Worm (Caenorhabditis elegans) whole organism, dauer: ENCODE data around the gene cdc-73.

Source experiments
- unc-62 ChIP-seq: sonication (generic microtip); optimal IDR thresholded peaks from 2 replicates; lab custom pipeline; 2017; ENCODE audit warnings: missing biosample characterization, missing genetic modification reagents, missing genetic modification characterization

The cdc-73 gene

DNA sequence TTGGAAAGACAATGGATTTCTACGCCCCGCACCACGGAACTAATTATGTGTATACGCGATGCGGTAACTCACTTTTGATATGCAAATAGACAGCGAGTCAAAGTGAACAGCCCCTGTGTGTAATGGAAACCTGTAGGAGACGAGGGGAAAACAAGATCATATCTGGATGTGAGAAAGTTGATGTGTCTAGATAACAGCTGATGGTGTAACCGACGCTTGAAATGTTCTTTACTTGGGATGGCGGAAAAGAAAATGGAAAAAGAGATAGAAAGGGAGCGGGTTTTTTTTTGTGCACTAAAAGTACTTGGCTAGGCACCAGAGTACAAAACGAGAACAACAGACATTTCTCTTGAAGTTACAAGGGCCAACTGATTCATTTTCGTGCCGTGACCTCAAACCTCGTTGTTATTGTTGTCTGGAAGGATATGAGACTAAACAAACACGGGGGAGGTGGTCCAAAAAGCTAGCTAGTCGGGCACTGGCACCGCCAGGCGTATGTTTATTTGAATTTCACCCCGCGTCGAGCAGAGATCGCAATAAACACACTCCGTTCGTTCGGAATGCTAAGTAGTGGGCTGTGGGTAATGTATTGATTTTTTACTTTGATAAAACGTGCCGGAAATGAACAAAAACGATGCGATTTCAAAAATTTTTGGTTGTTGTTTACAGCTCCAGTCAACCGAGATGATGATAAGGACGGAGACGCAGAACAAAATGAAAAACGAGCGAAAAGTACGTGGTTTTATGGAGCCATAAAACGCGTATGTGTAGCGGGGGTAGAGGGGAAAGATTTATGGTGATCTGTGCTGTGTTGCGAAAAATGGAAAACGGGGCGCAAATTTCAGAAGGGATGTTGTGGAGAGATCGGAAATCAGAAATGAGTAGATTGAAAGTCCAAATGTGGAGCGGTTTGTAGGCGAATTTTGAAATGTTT is 20.3 kb upstream of the cdc-73 start:
- no peak for TF ChIP-seq unc-62

DNA sequence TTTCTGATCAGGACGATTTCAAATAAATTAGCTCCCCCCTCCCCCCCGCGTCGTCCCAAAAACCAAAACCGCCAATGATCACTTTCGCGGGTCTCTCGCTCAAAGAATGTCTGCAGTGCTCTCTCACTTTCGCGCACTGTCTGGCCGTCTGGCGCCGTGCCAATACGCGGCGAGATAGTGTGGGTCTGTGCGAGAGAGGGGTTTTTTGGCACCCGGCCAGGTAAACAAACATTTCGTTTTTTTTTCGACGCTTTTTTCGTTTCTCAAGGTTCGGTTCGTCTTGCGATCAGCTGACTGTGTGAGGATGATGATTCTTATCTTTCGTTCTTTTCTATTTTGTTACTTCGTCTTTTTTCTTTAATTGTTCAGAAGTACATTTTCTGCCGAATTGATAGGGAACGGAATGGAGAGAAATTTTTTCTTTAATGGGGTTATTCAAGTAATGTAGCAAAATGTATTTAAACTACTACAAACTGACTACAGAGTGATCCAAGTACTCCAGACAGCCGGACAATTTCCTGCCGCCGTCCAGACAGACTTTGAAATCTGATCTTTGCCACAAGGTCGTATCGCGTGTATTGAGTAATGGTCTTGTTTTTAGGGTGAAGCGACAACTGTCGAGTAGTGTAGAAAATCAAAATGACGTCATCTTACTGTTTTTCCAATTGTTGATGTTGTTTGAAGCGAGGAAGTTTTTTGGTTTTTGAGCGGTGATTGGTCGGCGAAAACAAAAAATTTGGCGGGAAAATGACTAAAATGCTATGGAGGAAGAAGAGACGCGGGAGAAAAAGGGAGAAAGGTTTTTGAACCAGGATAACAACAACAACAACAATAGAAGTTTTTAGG is 18.0 kb upstream of the cdc-73 start:
- TF ChIP-seq unc-62, result no peak

ce11 chrIV:4025923-4026322 is 16.5 kb upstream of the cdc-73 start:
- TF ChIP-seq unc-62, result no peak

- no peak for TF ChIP-seq unc-62
Observed at ce11 chrIV:4027106-4027888, 15.1 kb upstream of the cdc-73 start.

- no peak for TF ChIP-seq unc-62
Observed at ce11 chrIV:4028177-4028576, 14.2 kb upstream of the cdc-73 start.

DNA sequence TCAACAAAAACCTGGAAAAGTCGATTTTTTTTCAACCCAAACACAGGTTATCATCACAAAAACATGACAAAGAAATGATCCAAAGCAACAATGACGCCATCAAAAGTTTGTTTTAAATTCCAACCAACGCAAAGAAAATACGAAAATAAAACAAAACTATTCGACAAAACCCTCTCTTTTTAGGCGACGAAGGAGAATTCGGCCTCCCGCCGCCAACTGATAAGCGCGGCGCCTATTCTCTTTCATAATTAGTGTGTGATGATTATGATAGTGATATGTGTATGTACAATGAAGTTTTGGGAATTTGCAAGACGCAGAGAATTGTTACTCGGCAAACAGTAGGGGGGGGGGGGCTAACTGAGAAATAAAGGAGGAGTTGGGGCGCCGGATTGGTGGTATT is 13.1 kb upstream of the cdc-73 start:
- TF ChIP-seq unc-62, result no peak

DNA sequence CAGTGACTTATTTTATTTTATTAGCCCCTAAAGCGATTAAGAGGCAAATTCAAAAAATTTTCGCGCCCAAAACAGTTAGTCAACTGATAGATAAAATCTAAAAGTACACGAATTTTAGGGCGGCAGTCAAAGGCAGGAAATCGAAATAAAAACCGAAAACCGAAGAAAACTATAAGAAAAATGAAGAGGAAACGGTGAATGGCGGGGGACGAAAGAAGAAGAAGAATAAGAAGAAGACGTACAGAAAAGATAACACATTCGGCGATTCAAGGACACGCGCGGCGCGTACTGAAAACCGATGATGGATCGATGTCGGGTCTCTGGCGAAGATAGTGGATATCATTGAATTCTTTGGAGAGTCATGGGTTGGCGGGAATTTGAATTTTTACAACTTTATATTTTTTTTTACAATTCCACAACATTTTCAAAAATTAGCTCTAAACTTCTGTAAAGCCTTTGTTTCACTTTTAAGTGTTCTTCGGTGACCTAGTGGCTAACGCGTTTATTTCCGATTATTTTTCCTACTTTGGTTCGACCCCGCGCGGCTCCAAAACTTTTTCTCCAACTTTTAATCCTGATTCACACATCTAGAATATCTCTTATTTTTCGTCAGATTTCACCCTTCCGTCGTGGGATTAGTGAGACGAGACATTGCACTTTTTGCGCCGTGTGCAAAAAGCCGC is 11.3 kb upstream of the cdc-73 start:
- no peak for TF ChIP-seq unc-62

DNA sequence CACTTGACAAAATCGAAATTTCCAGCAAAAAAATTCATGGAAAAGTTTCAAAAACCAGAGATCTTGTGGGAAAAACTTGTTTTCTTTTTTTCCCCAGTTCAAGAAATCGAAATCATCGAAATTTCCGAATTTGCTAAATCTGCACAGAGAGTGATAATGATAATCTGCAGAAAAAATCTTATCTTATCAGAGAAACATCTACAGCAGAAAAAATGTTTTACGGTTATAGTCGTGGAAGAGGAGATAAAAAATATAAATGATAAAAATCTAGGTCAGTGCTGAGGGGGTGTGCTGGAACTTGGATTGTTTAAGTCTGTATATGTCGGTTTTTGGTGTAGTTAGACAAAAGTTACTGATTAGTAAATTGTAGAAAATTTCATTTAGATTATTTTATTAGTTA is 10.0 kb upstream of the cdc-73 start:
- no peak for TF ChIP-seq unc-62

ce11 chrIV:4033490-4033889 is 8.9 kb upstream of the cdc-73 start:
- no peak for TF ChIP-seq unc-62

DNA sequence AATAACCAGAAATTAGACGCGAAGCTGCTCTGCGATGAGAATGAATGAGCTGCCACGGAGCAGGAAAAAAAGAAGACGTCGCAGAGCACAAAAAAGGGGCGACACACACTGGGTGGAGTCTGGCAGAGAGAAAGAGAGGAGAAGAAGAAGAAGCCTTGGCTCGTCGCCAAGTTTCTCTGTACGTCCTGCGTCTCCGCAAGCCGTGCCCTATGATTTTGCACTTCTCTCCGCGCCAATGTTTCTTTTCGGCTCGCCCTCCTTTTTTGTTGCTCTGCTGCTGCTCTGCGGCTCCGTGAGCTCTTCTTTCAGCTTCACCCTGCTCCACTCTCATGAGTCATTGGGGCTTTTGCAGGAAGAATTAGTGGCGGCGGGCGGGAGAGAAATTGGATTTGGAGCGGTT is 7.5 kb upstream of the cdc-73 start, which contains the start of gene hlh-30:
TSS of gene hlh-30 (minus strand) at position 69 of the 400 bp plus-strand sequence.
- no peak for TF ChIP-seq unc-62

DNA sequence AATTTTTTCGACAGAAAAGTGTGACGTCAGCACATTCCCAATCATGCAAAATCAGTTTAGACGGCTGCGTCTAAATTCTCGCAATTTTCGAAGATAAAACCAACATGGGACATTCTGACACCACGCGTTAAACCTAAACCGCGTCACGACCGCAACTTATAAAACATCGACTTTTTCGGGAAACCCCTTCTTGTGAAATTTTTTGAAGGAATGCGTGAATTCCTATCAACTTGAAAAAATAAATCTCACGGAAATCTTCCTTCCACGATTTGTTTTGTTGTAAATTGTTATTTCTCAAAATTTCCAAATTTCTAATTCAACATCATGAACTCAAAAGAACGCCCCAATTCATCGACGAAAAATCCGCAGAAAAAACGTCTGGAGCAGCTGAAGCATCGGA is 2.4 kb upstream of the cdc-73 start, which contains the start of gene F35F11.2:
TSS of gene F35F11.2 (plus strand) at position 301 of the 400 bp plus-strand sequence.
- TF ChIP-seq unc-62, result no peak

ce11 chrIV:4041006-4041405 is 1.4 kb upstream of the cdc-73 start:
- TF ChIP-seq unc-62, result no peak

ce11 chrIV:4047628-4048027 is 5.3 kb downstream of the cdc-73 start:
- no peak for TF ChIP-seq unc-62

DNA sequence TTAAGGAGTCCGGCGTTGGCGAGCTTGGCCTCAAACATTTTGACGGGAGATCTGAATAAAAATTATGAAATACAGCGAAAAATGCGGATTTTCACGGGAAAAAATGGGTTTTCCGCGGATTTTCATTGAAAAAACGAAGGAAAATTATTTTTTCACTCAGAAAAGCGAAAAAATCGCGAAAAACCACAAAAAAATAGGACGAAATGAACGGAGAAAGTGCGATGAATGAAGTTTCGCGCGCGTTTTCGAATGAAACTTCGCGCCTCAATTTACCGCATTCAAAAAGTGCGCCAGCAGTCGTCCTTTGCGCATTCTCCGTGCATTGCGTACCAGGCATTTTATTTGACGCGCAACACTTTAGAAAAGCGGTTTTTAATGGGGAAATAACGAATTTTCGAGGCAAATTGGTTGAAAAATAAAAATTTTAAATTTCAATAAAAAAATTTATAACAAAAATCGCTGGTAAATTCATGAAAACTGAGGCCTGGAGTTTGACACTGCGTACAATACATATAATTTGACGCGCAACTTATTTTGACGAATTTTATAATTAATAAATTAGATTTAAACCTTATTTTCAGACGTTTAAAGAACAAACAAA is 7.1 kb downstream of the cdc-73 start, which contains the start of gene pcn-1:
TSS of gene pcn-1 (minus strand) at position 51 of the 601 bp plus-strand sequence.
- no peak for TF ChIP-seq unc-62

ce11 chrIV:4051539-4051938 is 9.2 kb downstream of the cdc-73 start, which contains the start of gene wrt-5:
Gene wrt-5, minus strand, starts transcription at chrIV:4051639.
- no peak for TF ChIP-seq unc-62
